Fruit fly (Drosophila melanogaster) whole organism, adult: Measurements from ENCODE around the gene CG14200.

ENCODE experiments used
- CG11617 ChIP-seq: fragments of 200-800 bp; sonication (Bioruptor generic); optimal IDR thresholded peaks from 2 replicates; lab custom pipeline; 2017; ENCODE audit warnings: mild to moderate bottlenecking, missing biosample characterization, missing genetic modification reagents, missing genetic modification characterization
- kay ChIP-seq: fragments of 200-800 bp; sonication (Bioruptor generic); peaks from one replicate; lab custom pipeline; 2016; ENCODE audit warnings: missing biosample characterization, missing genetic modification characterization, borderline replicate concordance

dm6 chrX:19497782-19498440 lies 2.6 kb downstream of the CG14200 start:
- TF ChIP-seq CG11617 (GFP tag; lab: Kevin White, UChicago) (no peak), kay (no peak)
